Fruit fly (Drosophila melanogaster) whole organism, wandering third instar larva: ENCODE data around the gene CG3919.

ENCODE experiments used
- Abd-B ChIP-seq: fragments of >200 bp; optimal IDR thresholded peaks from 2 replicates; lab custom pipeline; 2017; ENCODE audit warnings: missing biosample characterization, missing genetic modification characterization
- CG9705 ChIP-seq: fragments of 200-800 bp; sonication (Bioruptor generic); optimal IDR thresholded peaks from 2 replicates; lab custom pipeline; 2018; ENCODE audit warnings: missing biosample characterization, mild to moderate bottlenecking, missing genetic modification characterization
- CrebA ChIP-seq: fragments of 200-800 bp; sonication (Bioruptor generic); optimal IDR thresholded peaks from 2 replicates; lab custom pipeline; 2016; ENCODE audit warnings: missing biosample characterization, mild to moderate bottlenecking, missing genetic modification characterization, borderline replicate concordance
- Dfd ChIP-seq: fragments of >200 bp; optimal IDR thresholded peaks from 2 replicates; lab custom pipeline; 2017; ENCODE audit warnings: missing biosample characterization, missing genetic modification characterization
- Dif ChIP-seq: fragments of 200-275, 200-300 bp; sonication (Bioruptor generic); optimal IDR thresholded peaks from 2 replicates; lab custom pipeline; 2018; ENCODE audit warnings: missing biosample characterization, missing genetic modification characterization; ENCODE audit not compliant: partially characterized antibody
- GATAd ChIP-seq: sonication (Bioruptor generic); optimal IDR thresholded peaks from 2 replicates; lab custom pipeline; 2016; ENCODE audit warnings: missing biosample characterization, missing genetic modification characterization
- HLH106 ChIP-seq: fragments of 200-800 bp; optimal IDR thresholded peaks from 3 replicates; lab custom pipeline; 2019; ENCODE audit warnings: missing biosample characterization, mild to moderate bottlenecking, missing genetic modification characterization, moderate library complexity
- Hnf4 ChIP-seq: fragments of 200-800 bp; sonication (Bioruptor generic); optimal IDR thresholded peaks from 2 replicates; lab custom pipeline; 2016; ENCODE audit warnings: missing biosample characterization, mild to moderate bottlenecking, missing genetic modification characterization
- Hr78 ChIP-seq: fragments of >200 bp; optimal IDR thresholded peaks from 2 replicates; lab custom pipeline; 2017; ENCODE audit warnings: missing biosample characterization, missing genetic modification characterization
- Hr83 ChIP-seq: fragments of 200-300 bp; sonication (Bioruptor generic); optimal IDR thresholded peaks from 2 replicates; lab custom pipeline; 2016; ENCODE audit warnings: missing biosample characterization, mild to moderate bottlenecking, missing genetic modification characterization, moderate library complexity; ENCODE audit not compliant: poor library complexity, severe bottlenecking
- Jra ChIP-seq: sonication (Bioruptor generic); optimal IDR thresholded peaks from 2 replicates; lab custom pipeline; 2016; ENCODE audit warnings: missing biosample characterization, missing genetic modification characterization
- Mio ChIP-seq: sonication (Bioruptor generic); optimal IDR thresholded peaks from 2 replicates; lab custom pipeline; 2016; ENCODE audit warnings: missing biosample characterization, missing genetic modification characterization
- Myc ChIP-seq: fragments of >200 bp; optimal IDR thresholded peaks from 2 replicates; lab custom pipeline; 2017
- N ChIP-seq: fragments of >200 bp; optimal IDR thresholded peaks from 2 replicates; lab custom pipeline; 2018; ENCODE audit warnings: missing biosample characterization, missing external identifiers, missing genetic modification characterization
- OdsH ChIP-seq: fragments of 200-800 bp; sonication (Bioruptor generic); optimal IDR thresholded peaks from 2 replicates; lab custom pipeline; 2016; ENCODE audit warnings: missing biosample characterization, mild to moderate bottlenecking, missing genetic modification characterization
- Sp1 ChIP-seq: fragments of 200-800 bp; sonication (Bioruptor generic); optimal IDR thresholded peaks from 3 replicates; lab custom pipeline; 2019; ENCODE audit warnings: missing biosample characterization, mild to moderate bottlenecking, missing genetic modification characterization, moderate library complexity
- Vsx2 ChIP-seq: fragments of 200-300, 225-300 bp; sonication (Bioruptor generic); optimal IDR thresholded peaks from 2 replicates; lab custom pipeline; 2018; ENCODE audit warnings: missing biosample characterization, missing genetic modification characterization; ENCODE audit not compliant: partially characterized antibody
- br ChIP-seq: fragments of 200-800 bp; sonication (Bioruptor generic); optimal IDR thresholded peaks from 2 replicates; lab custom pipeline; 2016; ENCODE audit warnings: missing biosample characterization, missing genetic modification characterization
- brk ChIP-seq: fragments of 200-800 bp; sonication (Bioruptor generic); optimal IDR thresholded peaks from 2 replicates; lab custom pipeline; 2016; ENCODE audit warnings: missing biosample characterization, mild to moderate bottlenecking, missing genetic modification characterization
- dl ChIP-seq, 2 experiments: fragments of 175-275, 200-275 bp in 1 of 2; fragments of 200-275 bp in 1 of 2; sonication (Bioruptor generic); optimal IDR thresholded peaks; lab custom pipeline; 2018; ENCODE audit warnings: mild to moderate bottlenecking in 2 of 2, missing biosample characterization in 2 of 2, missing genetic modification characterization in 2 of 2, moderate library complexity in 2 of 2; ENCODE audit not compliant: partially characterized antibody in 2 of 2, insufficient read depth in 1 of 2
- dmrt93B ChIP-seq: fragments of 200-800 bp; sonication (Bioruptor generic); optimal IDR thresholded peaks from 2 replicates; lab custom pipeline; 2018; ENCODE audit warnings: missing biosample characterization, mild to moderate bottlenecking, missing genetic modification characterization
- dsf ChIP-seq: sonication (Bioruptor generic); optimal IDR thresholded peaks from 2 replicates; lab custom pipeline; 2016; ENCODE audit warnings: missing biosample characterization, missing genetic modification characterization, borderline replicate concordance
- ey ChIP-seq: fragments of 200-800 bp; sonication (Bioruptor generic); optimal IDR thresholded peaks from 2 replicates; lab custom pipeline; 2016; ENCODE audit warnings: missing biosample characterization, missing genetic modification characterization
- foxo ChIP-seq, 2 experiments: fragments of 200-800 bp; sonication (Bioruptor generic); optimal IDR thresholded peaks; 2 replicates in 1 of 2; 3 replicates in 1 of 2; lab custom pipeline; 2016 to 2017; ENCODE audit warnings: missing biosample characterization in 2 of 2, missing genetic modification characterization in 2 of 2
- h ChIP-seq: fragments of 200-800 bp; sonication (Bioruptor generic); optimal IDR thresholded peaks from 3 replicates; lab custom pipeline; 2016; ENCODE audit warnings: missing biosample characterization, mild to moderate bottlenecking, missing genetic modification characterization
- jim ChIP-seq: fragments of 175-275, 200-325 bp; sonication (Bioruptor generic); optimal IDR thresholded peaks from 2 replicates; lab custom pipeline; 2016; ENCODE audit warnings: missing biosample characterization, mild to moderate bottlenecking, missing genetic modification characterization
- lola ChIP-seq: fragments of >200 bp; optimal IDR thresholded peaks from 2 replicates; lab custom pipeline; 2017; ENCODE audit warnings: missing biosample characterization, missing genetic modification characterization
- pan ChIP-seq: fragments of >200 bp; optimal IDR thresholded peaks from 2 replicates; lab custom pipeline; 2017
- psq ChIP-seq: fragments of 200-800 bp; sonication (Bioruptor generic); optimal IDR thresholded peaks from 3 replicates; lab custom pipeline; 2017; ENCODE audit warnings: missing biosample characterization, mild to moderate bottlenecking, missing genetic modification characterization, moderate library complexity
- rgr ChIP-seq: fragments of 200-800 bp; sonication (Bioruptor generic); optimal IDR thresholded peaks from 3 replicates; lab custom pipeline; 2016; ENCODE audit warnings: missing biosample characterization, mild to moderate bottlenecking, missing genetic modification characterization
- sage ChIP-seq: fragments of 200-800 bp; sonication (Bioruptor generic); optimal IDR thresholded peaks from 2 replicates; lab custom pipeline; 2016; ENCODE audit warnings: missing biosample characterization, mild to moderate bottlenecking, missing genetic modification characterization
- sv ChIP-seq: fragments of 200-800 bp; sonication (Bioruptor generic); optimal IDR thresholded peaks from 3 replicates; lab custom pipeline; 2016; ENCODE audit warnings: missing biosample characterization, missing genetic modification characterization
- tai ChIP-seq: sonication (Bioruptor generic); optimal IDR thresholded peaks from 2 replicates; lab custom pipeline; 2016; ENCODE audit warnings: missing biosample characterization, missing genetic modification characterization
- usp ChIP-seq: fragments of >200 bp; optimal IDR thresholded peaks from 2 replicates; lab custom pipeline; 2017; ENCODE audit warnings: missing biosample characterization, missing genetic modification characterization

The CG3919 gene

dm6 chr3L:14454716-14455115 is 44.3 kb downstream of the CG3919 start:
- TF ChIP-seq Hnf4 (GFP tag; lab: Kevin White, UChicago), result no peak
- TF ChIP-seq dl (GFP tag; optimal IDR thresholded peaks at IDR 0.05; lab: Kevin White, UChicago; ENCODE audit: insufficient read depth in 1 of 2, partially characterized antibody in 2 of 2), result no peak
- TF ChIP-seq CrebA (GFP tag; lab: Kevin White, UChicago), result no peak
- TF ChIP-seq ey, result no peak
- no peak for TF ChIP-seq Jra (GFP tag; lab: Kevin White, UChicago)
- TF ChIP-seq pan (lab: Kevin White, UChicago), result no peak
- no peak for TF ChIP-seq Hr83 (GFP tag; lab: Kevin White, UChicago)
- TF ChIP-seq HLH106 (tag; lab: Kevin White, UChicago), result no peak
- no peak for TF ChIP-seq br (GFP tag; lab: Kevin White, UChicago)
- TF ChIP-seq sage, result no peak
- no peak for TF ChIP-seq OdsH (GFP tag; lab: Kevin White, UChicago)

- TF ChIP-seq Vsx2 (GFP tag; lab: Kevin White, UChicago) (no peak), jim (GFP tag; lab: Kevin White, UChicago) (peak; percentile 19)
Measured at dm6 chr3L:14455968-14456678, 45.7 kb downstream of the CG3919 start.

dm6 chr3L:14456898-14457297 is 46.5 kb downstream of the CG3919 start:
- TF ChIP-seq lola (GFP tag; lab: Kevin White, UChicago), result no peak
- TF ChIP-seq sv (GFP tag; lab: Kevin White, UChicago), result no peak
- TF ChIP-seq CG9705 (GFP tag; lab: Kevin White, UChicago), result no peak
- TF ChIP-seq ey, result no peak
- TF ChIP-seq foxo (GFP tag; optimal IDR thresholded peaks at IDR 0.05; lab: Kevin White, UChicago), result no peak
- no peak for TF ChIP-seq Dfd (GFP tag; lab: Kevin White, UChicago)
- no peak for TF ChIP-seq Myc (lab: Kevin White, UChicago)
- no peak for TF ChIP-seq Sp1 (GFP tag; lab: Kevin White, UChicago)
- TF ChIP-seq usp, result no peak
- TF ChIP-seq N (GFP tag; lab: Kevin White, UChicago), result no peak
- no peak for TF ChIP-seq Mio (GFP tag; lab: Kevin White, UChicago)
- no peak for TF ChIP-seq Hr83 (GFP tag; lab: Kevin White, UChicago)
- TF ChIP-seq CrebA (GFP tag; lab: Kevin White, UChicago), result no peak
- TF ChIP-seq, all 38 proteins: peak for 0

- TF ChIP-seq foxo (GFP tag; optimal IDR thresholded peaks at IDR 0.05; lab: Kevin White, UChicago) (no peak), OdsH (GFP tag; lab: Kevin White, UChicago) (no peak), Jra (GFP tag; lab: Kevin White, UChicago) (no peak), usp (no peak), sv (GFP tag; lab: Kevin White, UChicago) (no peak), brk (GFP tag; lab: Kevin White, UChicago) (no peak), psq (GFP tag; lab: Kevin White, UChicago) (no peak), dsf (GFP tag; lab: Kevin White, UChicago) (no peak), tai (no peak), h (GFP tag; lab: Kevin White, UChicago) (no peak), Dfd (GFP tag; lab: Kevin White, UChicago) (no peak), Hr78 (no peak), rgr (no peak), Abd-B (no peak), Hnf4 (GFP tag; lab: Kevin White, UChicago) (no peak), Mio (GFP tag; lab: Kevin White, UChicago) (no peak), Myc (lab: Kevin White, UChicago) (no peak)
- TF ChIP-seq, all 38 proteins: peak for 0
Measured at dm6 chr3L:14461065-14461464, 50.6 kb downstream of the CG3919 start.

dm6 chr3L:14462322-14462721 is 51.9 kb downstream of the CG3919 start:
- TF ChIP-seq dsf (GFP tag; lab: Kevin White, UChicago) (no peak), Dfd (GFP tag; lab: Kevin White, UChicago) (no peak), tai (no peak), Jra (GFP tag; lab: Kevin White, UChicago) (no peak), jim (GFP tag; lab: Kevin White, UChicago) (no peak), Hr78 (no peak), usp (no peak), dmrt93B (GFP tag; lab: Kevin White, UChicago) (no peak), GATAd (GFP tag; lab: Kevin White, UChicago) (no peak), sv (GFP tag; lab: Kevin White, UChicago) (no peak), dl (GFP tag; optimal IDR thresholded peaks at IDR 0.05; lab: Kevin White, UChicago; ENCODE audit: insufficient read depth in 1 of 2, partially characterized antibody in 2 of 2) (no peak), Hr83 (GFP tag; lab: Kevin White, UChicago) (no peak), CrebA (GFP tag; lab: Kevin White, UChicago) (no peak), Dif (GFP tag; lab: Kevin White, UChicago) (no peak), Myc (lab: Kevin White, UChicago) (no peak), br (GFP tag; lab: Kevin White, UChicago) (no peak), Hnf4 (GFP tag; lab: Kevin White, UChicago) (no peak)
